Worm (Caenorhabditis elegans): ENCODE data around the gene R11D1.12.

- TF ChIP-seq unc-39 (tag; optimal IDR thresholded peaks at IDR 0.05) (no peak), lin-13 (GFP tag; optimal IDR thresholded peaks at IDR 0.05) (no peak), sma-3 (GFP tag; optimal IDR thresholded peaks at IDR 0.05) (no peak), lsy-2 (tag; optimal IDR thresholded peaks at IDR 0.05) (no peak)
Measured at ce11 chrV:12736166-12736753, 10.5 kb upstream of the R11D1.12 start, which contains the start of gene cky-1.
